Worm (Caenorhabditis elegans): ENCODE measurements around the gene smim-14.

DNA sequence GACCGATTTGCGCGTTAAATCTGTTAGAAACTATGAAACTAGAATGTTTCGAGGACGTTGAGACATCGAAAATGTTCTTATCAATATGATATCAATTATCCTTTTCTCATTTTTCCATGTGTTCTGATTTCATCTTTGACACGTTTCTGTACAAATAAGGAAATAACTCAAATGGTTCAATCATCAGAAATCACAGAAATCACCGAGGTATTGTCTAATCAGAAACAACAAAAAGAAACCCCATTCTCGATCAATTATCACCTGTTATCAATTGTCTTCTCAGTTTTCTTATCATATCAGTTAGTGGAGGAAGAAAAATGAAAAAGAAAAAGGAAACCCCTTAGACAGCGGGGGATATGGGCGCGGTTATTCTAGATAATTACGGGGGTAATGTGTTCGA, 34.4 kb downstream of the smim-14 start:
- no peak for TF ChIP-seq tab-1 (GFP tag; IDR thresholded peaks at IDR 0.05)
- no peak for TF ChIP-seq cog-1 (tag; optimal IDR thresholded peaks at IDR 0.05)
- TF ChIP-seq flt-1 (GFP tag; IDR thresholded peaks at IDR 0.05): no peak

All from whole organism, midembryonic.